Fruit fly (Drosophila melanogaster) whole organism, prepupa: ENCODE measurements around the gene wfs1.

Source experiments
- Blimp-1 ChIP-seq: fragments of 200-800 bp; sonication (Bioruptor generic); optimal IDR thresholded peaks from 3 replicates; lab custom pipeline; 2017; ENCODE audit warnings: missing biosample characterization, missing genetic modification characterization, mild to moderate bottlenecking, moderate library complexity, missing genetic modification reagents
- CG10631 ChIP-seq: fragments of 200-800 bp; sonication (Bioruptor generic); optimal IDR thresholded peaks from 2 replicates; lab custom pipeline; 2016; ENCODE audit warnings: missing biosample characterization, missing genetic modification characterization
- CG10669 ChIP-seq: fragments of 200-800 bp; sonication (Bioruptor generic); optimal IDR thresholded peaks from 3 replicates; lab custom pipeline; 2018; ENCODE audit warnings: missing biosample characterization, mild to moderate bottlenecking, missing genetic modification characterization, moderate library complexity
- CG11294 ChIP-seq: fragments of 200-800 bp; sonication (Bioruptor generic); IDR thresholded peaks from 2 replicates; pipeline ENCODE4 v1.3.6; 2022; ENCODE audit warnings: missing biosample characterization, missing genetic modification characterization
- CG11762 ChIP-seq: fragments of 200-800 bp; sonication (Bioruptor generic); optimal IDR thresholded peaks from 3 replicates; lab custom pipeline; 2016; ENCODE audit warnings: missing biosample characterization, missing genetic modification characterization; ENCODE audit not compliant: insufficient read depth
- CG11902 ChIP-seq: fragments of 200-800 bp; sonication (Bioruptor generic); optimal IDR thresholded peaks from 3 replicates; lab custom pipeline; 2016; ENCODE audit warnings: missing biosample characterization, missing genetic modification characterization
- CG15336 ChIP-seq: fragments of 200-800 bp; sonication (Bioruptor generic); IDR thresholded peaks from 2 replicates; pipeline ENCODE4 v1.3.6; 2022; ENCODE audit warnings: missing biosample characterization, missing genetic modification characterization
- CG1621 ChIP-seq: fragments of 200-800 bp; sonication (Bioruptor generic); optimal IDR thresholded peaks from 3 replicates; lab custom pipeline; 2018; ENCODE audit warnings: missing biosample characterization, mild to moderate bottlenecking, missing genetic modification characterization
- CG16779 ChIP-seq: fragments of 200-800 bp; sonication (Bioruptor generic); optimal IDR thresholded peaks from 3 replicates; lab custom pipeline; 2017; ENCODE audit warnings: missing biosample characterization, mild to moderate bottlenecking, missing genetic modification characterization
- CG3032 ChIP-seq: fragments of 200-800 bp; optimal IDR thresholded peaks from 2 replicates; lab custom pipeline; 2019; ENCODE audit warnings: missing biosample characterization, mild to moderate bottlenecking, missing genetic modification characterization, moderate library complexity
- CG31627 ChIP-seq: fragments of 200-800 bp; sonication (Bioruptor generic); optimal IDR thresholded peaks from 3 replicates; lab custom pipeline; 2016; ENCODE audit warnings: missing biosample characterization, missing genetic modification characterization
- CG32006 ChIP-seq: fragments of 200-800 bp; sonication (Bioruptor generic); optimal IDR thresholded peaks from 3 replicates; lab custom pipeline; 2017; ENCODE audit warnings: missing biosample characterization, mild to moderate bottlenecking, missing genetic modification characterization
- CG34406 ChIP-seq: fragments of 200-800 bp; sonication (Bioruptor generic); optimal IDR thresholded peaks from 3 replicates; lab custom pipeline; 2016; ENCODE audit warnings: missing biosample characterization, missing genetic modification characterization
- CG6163 ChIP-seq: fragments of 200-800 bp; sonication (Bioruptor generic); IDR thresholded peaks from 3 replicates; pipeline ENCODE4 v1.3.6; 2022; ENCODE audit warnings: missing biosample characterization, missing genetic modification characterization
- CG6276 ChIP-seq: fragments of 200-800 bp; sonication (Bioruptor generic); optimal IDR thresholded peaks from 2 replicates; lab custom pipeline; 2017; ENCODE audit warnings: missing biosample characterization, mild to moderate bottlenecking, missing genetic modification characterization
- CG6808 ChIP-seq: fragments of 200-800 bp; sonication (Bioruptor generic); optimal IDR thresholded peaks from 3 replicates; lab custom pipeline; 2017; ENCODE audit warnings: missing biosample characterization, missing genetic modification characterization, mild to moderate bottlenecking, moderate library complexity, missing genetic modification reagents
- CG6854 ChIP-seq: fragments of 200-800 bp; sonication (Bioruptor generic); optimal IDR thresholded peaks from 2 replicates; lab custom pipeline; 2017; ENCODE audit warnings: missing biosample characterization, mild to moderate bottlenecking, missing genetic modification characterization
- CG7368 ChIP-seq: fragments of 200-800 bp; sonication (Bioruptor generic); optimal IDR thresholded peaks from 3 replicates; lab custom pipeline; 2016; ENCODE audit warnings: missing biosample characterization, missing genetic modification characterization
- CG8119 ChIP-seq: fragments of 200-800 bp; sonication (Bioruptor generic); IDR thresholded peaks from 3 replicates; pipeline ENCODE4 v1.3.6; 2022; ENCODE audit warnings: missing biosample characterization, missing genetic modification characterization
- Eip75B ChIP-seq: fragments of 200-800 bp; sonication (Bioruptor generic); optimal IDR thresholded peaks from 3 replicates; lab custom pipeline; 2016; ENCODE audit warnings: missing biosample characterization, missing genetic modification characterization
- Eip78C ChIP-seq: fragments of 200-800 bp; sonication (Bioruptor generic); peaks from one replicate; lab custom pipeline; 2016; ENCODE audit warnings: missing biosample characterization, missing genetic modification characterization
- Eip93F ChIP-seq: fragments of 200-800 bp; sonication (Bioruptor generic); optimal IDR thresholded peaks from 2 replicates; lab custom pipeline; 2016; ENCODE audit warnings: missing biosample characterization, mild to moderate bottlenecking, missing genetic modification characterization
- Ets96B ChIP-seq: fragments of 200-800 bp; optimal IDR thresholded peaks from 2 replicates; lab custom pipeline; 2019; ENCODE audit warnings: missing biosample characterization, mild to moderate bottlenecking, missing genetic modification characterization, moderate library complexity
- Gug ChIP-seq: fragments of 200-800 bp; sonication (Bioruptor generic); IDR thresholded peaks from 2 replicates; pipeline ENCODE4 v1.3.6; 2022; ENCODE audit warnings: missing biosample characterization, missing genetic modification characterization
- Hr39 ChIP-seq: fragments of 200-800 bp; sonication (Bioruptor generic); optimal IDR thresholded peaks from 2 replicates; lab custom pipeline; 2016; ENCODE audit warnings: missing biosample characterization, missing genetic modification characterization
- Lpt ChIP-seq: fragments of 200-800 bp; sonication (Bioruptor generic); optimal IDR thresholded peaks from 3 replicates; lab custom pipeline; 2016; ENCODE audit warnings: missing biosample characterization, missing genetic modification characterization
- Met ChIP-seq: fragments of 200-800 bp; sonication (Bioruptor generic); optimal IDR thresholded peaks from 3 replicates; lab custom pipeline; 2016; ENCODE audit warnings: missing biosample characterization, missing genetic modification characterization
- OdsH ChIP-seq: fragments of 200-800 bp; sonication (Bioruptor generic); optimal IDR thresholded peaks from 3 replicates; lab custom pipeline; 2016; ENCODE audit warnings: missing biosample characterization, missing genetic modification characterization
- Smox ChIP-seq: fragments of 200-800 bp; sonication (Bioruptor generic); optimal IDR thresholded peaks from 3 replicates; lab custom pipeline; 2016; ENCODE audit warnings: missing biosample characterization, missing genetic modification characterization
- Sox102F ChIP-seq: fragments of 200-800 bp; sonication (Bioruptor generic); optimal IDR thresholded peaks from 2 replicates; lab custom pipeline; 2016; ENCODE audit warnings: missing biosample characterization, mild to moderate bottlenecking, missing genetic modification characterization
- achi ChIP-seq: fragments of 200-800 bp; sonication (Bioruptor generic); optimal IDR thresholded peaks from 3 replicates; lab custom pipeline; 2016; ENCODE audit warnings: missing biosample characterization, missing genetic modification characterization
- acj6 ChIP-seq: fragments of 200-800 bp; sonication (Bioruptor generic); optimal IDR thresholded peaks from 3 replicates; lab custom pipeline; 2016; ENCODE audit warnings: missing biosample characterization, missing genetic modification characterization
- cyc ChIP-seq: fragments of 200-800 bp; sonication (Bioruptor generic); optimal IDR thresholded peaks from 3 replicates; lab custom pipeline; 2016; ENCODE audit warnings: missing biosample characterization, missing genetic modification characterization
- dac ChIP-seq: fragments of 200-800 bp; sonication (Bioruptor generic); optimal IDR thresholded peaks from 2 replicates; lab custom pipeline; 2017; ENCODE audit warnings: missing biosample characterization, mild to moderate bottlenecking, missing genetic modification characterization
- dsx ChIP-seq: fragments of 200-800 bp; optimal IDR thresholded peaks from 3 replicates; lab custom pipeline; 2019; ENCODE audit warnings: missing biosample characterization, mild to moderate bottlenecking, missing genetic modification characterization, moderate library complexity; ENCODE audit not compliant: poor library complexity, severe bottlenecking
- eg ChIP-seq: fragments of 200-800 bp; sonication (Bioruptor generic); IDR thresholded peaks from 3 replicates; pipeline ENCODE4 v1.3.6; 2022; ENCODE audit warnings: missing biosample characterization, missing genetic modification characterization
- fd59A ChIP-seq: fragments of 200-800 bp; sonication (Bioruptor generic); optimal IDR thresholded peaks from 2 replicates; lab custom pipeline; 2017; ENCODE audit warnings: missing biosample characterization, mild to moderate bottlenecking, missing genetic modification characterization, missing genetic modification reagents
- fd85E ChIP-seq: fragments of 200-800 bp; sonication (Bioruptor generic); optimal IDR thresholded peaks from 3 replicates; lab custom pipeline; 2016; ENCODE audit warnings: missing biosample characterization, missing genetic modification characterization
- fkh ChIP-seq: fragments of 200-800 bp; sonication (Bioruptor generic); optimal IDR thresholded peaks from 3 replicates; lab custom pipeline; 2017; ENCODE audit warnings: missing biosample characterization, mild to moderate bottlenecking, missing genetic modification characterization, moderate library complexity
- lz ChIP-seq: fragments of 200-800 bp; sonication (Bioruptor generic); optimal IDR thresholded peaks from 3 replicates; lab custom pipeline; 2016; ENCODE audit warnings: missing biosample characterization, missing genetic modification characterization
- net ChIP-seq: fragments of 200-800 bp; sonication (Bioruptor generic); optimal IDR thresholded peaks from 3 replicates; lab custom pipeline; 2016; ENCODE audit warnings: missing biosample characterization, missing genetic modification characterization
- pdm3 ChIP-seq: fragments of 200-800 bp; sonication (Bioruptor generic); optimal IDR thresholded peaks from 3 replicates; lab custom pipeline; 2016; ENCODE audit warnings: missing biosample characterization, missing genetic modification characterization
- salr ChIP-seq, 2 experiments: fragments of 200-800 bp; sonication (Bioruptor generic); optimal IDR thresholded peaks; 3 replicates each; lab custom pipeline; 2016 to 2018; ENCODE audit warnings: missing biosample characterization in 2 of 2, missing genetic modification characterization in 2 of 2, mild to moderate bottlenecking in 1 of 2
- spab ChIP-seq: fragments of 200-800 bp; sonication (Bioruptor generic); optimal IDR thresholded peaks from 2 replicates; lab custom pipeline; 2017; ENCODE audit warnings: missing biosample characterization, mild to moderate bottlenecking, missing genetic modification characterization, missing genetic modification reagents
- ss ChIP-seq, 2 experiments: fragments of 200-800 bp; sonication (Bioruptor generic); optimal IDR thresholded peaks; 2 replicates in 1 of 2; 3 replicates in 1 of 2; lab custom pipeline; 2017 to 2018; ENCODE audit warnings: mild to moderate bottlenecking in 2 of 2, missing biosample characterization in 2 of 2, missing genetic modification characterization in 2 of 2, moderate library complexity in 1 of 2
- svp ChIP-seq: fragments of 200-800 bp; sonication (Bioruptor generic); peaks from one replicate; lab custom pipeline; 2016; ENCODE audit warnings: missing biosample characterization, missing genetic modification characterization
- topi ChIP-seq: fragments of 200-800 bp; sonication (Bioruptor generic); optimal IDR thresholded peaks from 3 replicates; lab custom pipeline; 2016; ENCODE audit warnings: missing biosample characterization, missing genetic modification characterization
- vri ChIP-seq: fragments of 200-800 bp; sonication (Bioruptor generic); optimal IDR thresholded peaks from 3 replicates; lab custom pipeline; 2016; ENCODE audit warnings: missing biosample characterization, mild to moderate bottlenecking, missing genetic modification characterization

The wfs1 gene

DNA sequence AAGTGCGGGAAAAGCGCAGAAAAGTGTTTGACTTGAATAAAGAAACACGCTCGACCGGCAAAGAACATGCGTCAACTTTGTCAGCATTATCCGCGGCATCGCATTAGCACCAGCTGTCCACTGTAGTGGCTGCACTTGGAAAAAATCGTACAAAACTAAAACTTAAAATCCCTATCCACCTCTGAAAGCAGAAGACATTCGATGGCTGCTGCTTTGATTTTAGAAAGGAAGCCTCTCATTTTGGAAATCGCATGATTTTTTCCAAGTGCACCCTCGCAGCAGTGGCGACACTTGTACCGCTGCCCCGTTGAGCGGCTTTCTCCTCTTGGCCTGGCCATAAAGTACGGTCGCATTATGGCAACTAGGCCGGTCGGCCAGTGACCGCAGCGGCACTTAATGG, 25.9 kb downstream of the wfs1 start (continued):
- TF ChIP-seq CG6854 (GFP tag; lab: Kevin White, UChicago) = no peak
- no peak for TF ChIP-seq Met (GFP tag; lab: Kevin White, UChicago)
- no peak for TF ChIP-seq dsx (GFP tag; lab: Kevin White, UChicago)
- no peak for TF ChIP-seq ss (GFP tag; optimal IDR thresholded peaks at IDR 0.05; lab: Kevin White, UChicago)
- TF ChIP-seq CG11294 (GFP tag; lab: Robert Waterston, UW) = peak; percentile 65
- TF ChIP-seq CG6276 (GFP tag; lab: Kevin White, UChicago) = peak; percentile 71
- TF ChIP-seq Eip75B (GFP tag; lab: Kevin White, UChicago) = peak; percentile 20
- peak; percentile 70 for TF ChIP-seq achi (GFP tag; lab: Kevin White, UChicago)
- peak; percentile 48 for TF ChIP-seq CG7368 (GFP tag; lab: Kevin White, UChicago)
- no peak for TF ChIP-seq fd85E
- peak; percentile 1 for TF ChIP-seq topi (GFP tag; lab: Kevin White, UChicago)
- no peak for TF ChIP-seq Eip93F
- no peak for TF ChIP-seq svp (GFP tag; lab: Kevin White, UChicago)
- peak; percentile 12 for TF ChIP-seq fd59A (GFP tag; lab: Kevin White, UChicago)

dm6 chr3R:22663115-22663514, 27.1 kb downstream of the wfs1 start:
- TF ChIP-seq CG32006 = peak; percentile 86
- TF ChIP-seq fd59A (GFP tag; lab: Kevin White, UChicago) = peak; percentile 46
- peak; percentile 42 for TF ChIP-seq CG31627 (GFP tag; lab: Kevin White, UChicago)
- no peak for TF ChIP-seq vri (GFP tag; lab: Kevin White, UChicago)
- TF ChIP-seq Eip93F = no peak
- TF ChIP-seq CG11902 (GFP tag; lab: Kevin White, UChicago) = no peak
- peak; percentile 81 for TF ChIP-seq Eip78C (GFP tag; lab: Kevin White, UChicago)
- TF ChIP-seq CG16779 (tag; lab: Kevin White, UChicago) = no peak
- peak; percentile 64 for TF ChIP-seq net (GFP tag; lab: Kevin White, UChicago)
- peak; percentile 68 for TF ChIP-seq pdm3 (GFP tag; lab: Kevin White, UChicago)
- TF ChIP-seq dsx (GFP tag; lab: Kevin White, UChicago) = no peak
- TF ChIP-seq acj6 = peak; percentile 73
- TF ChIP-seq Lpt (GFP tag; lab: Kevin White, UChicago) = peak; percentile 10
- TF ChIP-seq Met (GFP tag; lab: Kevin White, UChicago) = peak; percentile 37
- peak; percentile 22 for TF ChIP-seq Smox (GFP tag; lab: Kevin White, UChicago)
- TF ChIP-seq topi (GFP tag; lab: Kevin White, UChicago) = peak; percentile 8
- peak; percentile 32 for TF ChIP-seq CG1621
- TF ChIP-seq achi (GFP tag; lab: Kevin White, UChicago) = peak; percentile 75
- TF ChIP-seq Gug = no peak
- TF ChIP-seq CG34406 = peak; percentile 31
- TF ChIP-seq Blimp-1 = no peak
- peak; percentile 88 for TF ChIP-seq CG15336
- peak; percentile 28 to 69 for TF ChIP-seq salr (GFP tag; optimal IDR thresholded peaks at IDR 0.05; lab: Kevin White, UChicago)
- TF ChIP-seq CG8119 = peak; percentile 90
- no peak for TF ChIP-seq cyc (GFP tag; lab: Kevin White, UChicago)
- peak; percentile 41 for TF ChIP-seq Hr39 (GFP tag; lab: Kevin White, UChicago)
- TF ChIP-seq ss (GFP tag; optimal IDR thresholded peaks at IDR 0.05; lab: Kevin White, UChicago) = no peak
- no peak for TF ChIP-seq CG11762 (GFP tag; lab: Kevin White, UChicago)
- TF ChIP-seq CG10631 = peak; percentile 51
- no peak for TF ChIP-seq fd85E
- TF ChIP-seq fkh (GFP tag; lab: Kevin White, UChicago) = no peak
- no peak for TF ChIP-seq CG6808 (GFP tag; lab: Kevin White, UChicago)
- peak; percentile 73 for TF ChIP-seq OdsH (GFP tag; lab: Kevin White, UChicago)
- no peak for TF ChIP-seq dac
- peak; percentile 76; the same call in 2 of the 3 replicates for TF ChIP-seq CG6163 (GFP tag; lab: Robert Waterston, UW)
- no peak for TF ChIP-seq Sox102F (GFP tag; lab: Kevin White, UChicago)
- TF ChIP-seq Ets96B (tag; lab: Kevin White, UChicago) = peak; percentile 27
- no peak for TF ChIP-seq spab (GFP tag; lab: Kevin White, UChicago)
- no peak for TF ChIP-seq CG3032 (tag; lab: Kevin White, UChicago)
- no peak for TF ChIP-seq CG10669
- TF ChIP-seq lz (GFP tag; lab: Kevin White, UChicago) = no peak
- TF ChIP-seq Eip75B (GFP tag; lab: Kevin White, UChicago) = no peak
- no peak for TF ChIP-seq CG11294 (GFP tag; lab: Robert Waterston, UW)
- peak; percentile 67 for TF ChIP-seq eg (GFP tag; lab: Robert Waterston, UW)
- peak; percentile 51 for TF ChIP-seq CG6276 (GFP tag; lab: Kevin White, UChicago)
